Worm (Caenorhabditis elegans): Measurements from ENCODE around the gene Y67D8B.5.

DNA sequence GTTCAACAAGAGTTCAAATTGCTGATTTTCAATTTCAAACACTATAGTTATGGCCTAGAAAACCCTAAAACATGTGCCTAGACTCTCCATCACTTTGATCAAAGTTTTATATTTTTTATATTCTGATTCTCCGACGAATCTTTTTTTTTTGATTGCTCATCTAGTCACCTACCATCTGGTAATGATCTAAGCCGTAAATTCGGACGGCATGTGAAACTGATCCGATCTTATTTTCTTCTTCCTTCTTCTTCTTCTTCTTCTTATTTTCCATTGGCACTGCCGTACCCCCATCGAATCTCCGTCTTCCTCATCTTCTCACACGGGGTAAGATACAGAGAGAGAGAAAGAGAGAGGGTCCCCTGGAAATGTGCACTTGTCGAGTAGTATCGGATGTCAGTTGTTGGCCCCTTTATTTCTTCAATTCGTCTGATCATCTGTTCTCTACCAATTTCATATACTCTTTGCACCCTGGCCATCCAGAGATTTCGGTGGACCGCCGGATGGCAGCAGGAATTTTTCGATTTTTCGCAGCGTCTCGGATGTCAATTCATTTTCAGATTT is 33.4 kb upstream of the Y67D8B.5 start:
- TF ChIP-seq T22C8.4 (GFP tag; IDR thresholded peaks at IDR 0.05) (no peak), tab-1 (GFP tag; IDR thresholded peaks at IDR 0.05) (no peak), flt-1 (GFP tag; IDR thresholded peaks at IDR 0.05) (no peak)
